Worm (Caenorhabditis elegans) whole organism, L2 larva: ENCODE measurements around the gene M60.4.
A peak's percentile ranks its signal among the peaks of the same experiment; 100 is the strongest.

Source experiments
- C34F6.9 ChIP-seq: fragments of 150-350 bp; optimal IDR thresholded peaks from 2 replicates; lab custom pipeline; 2014; ENCODE audit warnings: missing biosample characterization, missing genetic modification characterization
- F13H6.1 ChIP-seq: sonication (generic microtip); optimal IDR thresholded peaks from 2 replicates; lab custom pipeline; 2016; ENCODE audit warnings: missing genetic modification characterization, missing compliant biosample characterization
- ZK546.5 ChIP-seq: sonication (generic microtip); optimal IDR thresholded peaks from 2 replicates; lab custom pipeline; 2017; ENCODE audit warnings: missing biosample characterization, missing genetic modification characterization
- alr-1 ChIP-seq: fragments of 150-350 bp; optimal IDR thresholded peaks from 2 replicates; lab custom pipeline; 2014; ENCODE audit warnings: missing biosample characterization, missing genetic modification characterization
- aly-2 ChIP-seq: fragments of 150-350 bp; optimal IDR thresholded peaks from 2 replicates; lab custom pipeline; 2014; ENCODE audit warnings: missing biosample characterization, missing genetic modification characterization
- blmp-1 ChIP-seq: sonication (generic microtip); optimal IDR thresholded peaks from 2 replicates; lab custom pipeline; 2017; ENCODE audit warnings: missing genetic modification characterization, mild to moderate bottlenecking, missing compliant biosample characterization, antibody characterized with exemption, moderate library complexity; ENCODE audit not compliant: insufficient read depth
- ceh-16 ChIP-seq: fragments of 150-350 bp; optimal IDR thresholded peaks from 2 replicates; lab custom pipeline; 2014; ENCODE audit warnings: missing biosample characterization, missing genetic modification characterization
- crh-2 ChIP-seq: sonication (generic microtip); optimal IDR thresholded peaks from 2 replicates; lab custom pipeline; 2017; ENCODE audit warnings: missing biosample characterization, missing genetic modification characterization
- egl-27 ChIP-seq: sonication (generic microtip); optimal IDR thresholded peaks from 3 replicates; lab custom pipeline; 2017; ENCODE audit warnings: missing biosample characterization, missing genetic modification reagents, missing genetic modification characterization
- elt-1 ChIP-seq: fragments of 150-350 bp; optimal IDR thresholded peaks from 2 replicates; lab custom pipeline; 2014; ENCODE audit warnings: missing biosample characterization, missing genetic modification characterization
- elt-3 ChIP-seq: sonication (generic microtip); optimal IDR thresholded peaks from 2 replicates; lab custom pipeline; 2017; ENCODE audit warnings: missing biosample characterization, missing genetic modification characterization
- fos-1 ChIP-seq: fragments of 150-350 bp; optimal IDR thresholded peaks from 2 replicates; lab custom pipeline; 2014; ENCODE audit warnings: missing biosample characterization, missing genetic modification characterization
- gmeb-1 ChIP-seq: fragments of 150-350 bp; optimal IDR thresholded peaks from 2 replicates; lab custom pipeline; 2014; ENCODE audit warnings: missing biosample characterization, missing genetic modification characterization
- lin-13 ChIP-seq: fragments of 150-350 bp; optimal IDR thresholded peaks from 2 replicates; lab custom pipeline; 2014; ENCODE audit warnings: missing biosample characterization, missing genetic modification reagents, missing genetic modification characterization
- lin-39 ChIP-seq: fragments of 150-350 bp; optimal IDR thresholded peaks from 2 replicates; lab custom pipeline; 2014; ENCODE audit warnings: missing biosample characterization, missing genetic modification reagents, missing genetic modification characterization
- lsy-2 ChIP-seq, 2 experiments: fragments of 150-350 bp in 1 of 2; sonication (generic microtip) in 1 of 2; optimal IDR thresholded peaks; 2 replicates each; lab custom pipeline; 2014 to 2017; ENCODE audit warnings: missing biosample characterization in 2 of 2, missing genetic modification characterization in 2 of 2
- mdl-1 ChIP-seq, 2 experiments: fragments of 150-350 bp in 1 of 2; sonication (generic microtip) in 1 of 2; optimal IDR thresholded peaks; 2 replicates each; lab custom pipeline; 2017; ENCODE audit warnings: missing biosample characterization in 2 of 2, missing genetic modification characterization in 2 of 2
- nhr-10 ChIP-seq: sonication (generic microtip); optimal IDR thresholded peaks from 2 replicates; lab custom pipeline; 2017; ENCODE audit warnings: missing biosample characterization, missing genetic modification characterization
- nhr-12 ChIP-seq: fragments of 150-350 bp; optimal IDR thresholded peaks from 2 replicates; lab custom pipeline; 2014; ENCODE audit warnings: missing biosample characterization, missing genetic modification characterization
- nhr-129 ChIP-seq: fragments of 150-350 bp; optimal IDR thresholded peaks from 2 replicates; lab custom pipeline; 2014; ENCODE audit warnings: missing biosample characterization, missing genetic modification characterization
- nhr-21 ChIP-seq: fragments of 150-350 bp; optimal IDR thresholded peaks from 2 replicates; lab custom pipeline; 2014; ENCODE audit warnings: missing biosample characterization, missing genetic modification characterization
- nhr-23 ChIP-seq: fragments of 150-350 bp; optimal IDR thresholded peaks from 2 replicates; lab custom pipeline; 2014; ENCODE audit warnings: missing biosample characterization, missing genetic modification reagents, missing genetic modification characterization
- nhr-25 ChIP-seq: fragments of 150-350 bp; sonication (generic microtip); optimal IDR thresholded peaks from 3 replicates; lab custom pipeline; 2014; ENCODE audit warnings: missing biosample characterization, missing genetic modification characterization
- nhr-6 ChIP-seq: fragments of 150-350 bp; optimal IDR thresholded peaks from 2 replicates; lab custom pipeline; 2014; ENCODE audit warnings: missing biosample characterization, missing genetic modification characterization
- nhr-77 ChIP-seq: fragments of 150-350 bp; optimal IDR thresholded peaks from 2 replicates; lab custom pipeline; 2014; ENCODE audit warnings: missing biosample characterization, missing genetic modification characterization
- peb-1 ChIP-seq: fragments of 150-350 bp; optimal IDR thresholded peaks from 2 replicates; lab custom pipeline; 2014; ENCODE audit warnings: missing biosample characterization, missing genetic modification characterization
- sem-4 ChIP-seq: fragments of 150-350 bp; optimal IDR thresholded peaks from 2 replicates; lab custom pipeline; 2014; ENCODE audit warnings: missing biosample characterization, missing genetic modification reagents, missing genetic modification characterization
- sma-9 ChIP-seq, 2 experiments: fragments of 150-350 bp in 1 of 2; sonication (generic microtip) in 1 of 2; optimal IDR thresholded peaks; 2 replicates each; lab custom pipeline; 2014 to 2016; ENCODE audit warnings: missing genetic modification characterization in 2 of 2, mild to moderate bottlenecking in 1 of 2, missing biosample characterization in 1 of 2, missing compliant biosample characterization in 1 of 2, missing genetic modification reagents in 1 of 2, moderate library complexity in 1 of 2
- unc-39 ChIP-seq: fragments of 150-350 bp; optimal IDR thresholded peaks from 2 replicates; lab custom pipeline; 2014; ENCODE audit warnings: missing biosample characterization, missing genetic modification characterization
- unc-55 ChIP-seq: fragments of 150-350 bp; sonication (generic microtip); optimal IDR thresholded peaks from 3 replicates; lab custom pipeline; 2014; ENCODE audit warnings: missing biosample characterization, missing genetic modification reagents, missing genetic modification characterization
- zag-1 ChIP-seq: fragments of 150-350 bp; optimal IDR thresholded peaks from 2 replicates; lab custom pipeline; 2014; ENCODE audit warnings: missing biosample characterization, missing genetic modification characterization
- ztf-4 ChIP-seq: fragments of 150-350 bp; optimal IDR thresholded peaks from 2 replicates; lab custom pipeline; 2014; ENCODE audit warnings: missing biosample characterization, missing genetic modification characterization

Gene M60.4

ce11 chrX:8262734-8263133 lies 26.6 kb upstream of the M60.4 start:
- TF ChIP-seq nhr-129 (tag; lab: Kevin White, UChicago) (peak; percentile 38), unc-39 (no peak)
- TF ChIP-seq, all 48 proteins: peak for 1

- TF ChIP-seq lin-13 (GFP tag; lab: Kevin White, UChicago) (no peak), egl-27 (tag; lab: Kevin White, UChicago) (no peak), aly-2 (no peak), lin-39 (tag; lab: Kevin White, UChicago) (no peak), unc-39 (no peak), C34F6.9 (no peak)
These were observed 25.1 kb upstream of the M60.4 start, which contains the start of gene M60.7 for ce11 chrX:8261125-8261684. Gene M60.7, minus strand, starts transcription at chrX:8261175.

- no peak for TF ChIP-seq ztf-4 (tag; lab: Kevin White, UChicago)
- TF ChIP-seq nhr-129 (tag; lab: Kevin White, UChicago), result peak; percentile 62
- no peak for TF ChIP-seq lsy-2 (tag; optimal IDR thresholded peaks at IDR 0.05; lab: Kevin White, UChicago)
- no peak for TF ChIP-seq sem-4 (tag; lab: Kevin White, UChicago)
- no peak for TF ChIP-seq zag-1 (tag; lab: Kevin White, UChicago)
- TF ChIP-seq crh-2 (tag; lab: Kevin White, UChicago), result no peak
- TF ChIP-seq nhr-25 (tag; lab: Kevin White, UChicago), result no peak
These were observed 21.6 kb upstream of the M60.4 start for ce11 chrX:8257687-8258086.

- TF ChIP-seq nhr-25 (tag; lab: Kevin White, UChicago), result peak; percentile 64
- peak; percentile 93 for TF ChIP-seq blmp-1 (tag; lab: Kevin White, UChicago)
- no peak for TF ChIP-seq lin-39 (tag; lab: Kevin White, UChicago)
- peak; percentile 7 for TF ChIP-seq sma-9 (GFP tag; optimal IDR thresholded peaks at IDR 0.05; lab: Kevin White, UChicago)
- TF ChIP-seq sma-9 (tag; optimal IDR thresholded peaks at IDR 0.05; lab: Kevin White, UChicago), result no peak
These were observed 19.3 kb upstream of the M60.4 start for ce11 chrX:8255433-8255832.

- peak; percentile 9 for TF ChIP-seq F13H6.1
- TF ChIP-seq nhr-23, result no peak
- peak; percentile 62 for TF ChIP-seq nhr-129 (tag; lab: Kevin White, UChicago)
- TF ChIP-seq gmeb-1, result no peak
- no peak for TF ChIP-seq elt-1
- TF ChIP-seq nhr-25 (tag; lab: Kevin White, UChicago), result peak; percentile 54
- no peak for TF ChIP-seq lin-39 (tag; lab: Kevin White, UChicago)
- no peak for TF ChIP-seq peb-1 (tag; lab: Kevin White, UChicago)
- TF ChIP-seq sem-4 (tag; lab: Kevin White, UChicago), result peak; percentile 8
- TF ChIP-seq alr-1 (tag; lab: Kevin White, UChicago), result no peak
- no peak for TF ChIP-seq elt-3 (tag; lab: Kevin White, UChicago)
- TF ChIP-seq unc-55 (GFP tag; lab: Kevin White, UChicago), result peak; percentile 75
- TF ChIP-seq zag-1 (tag; lab: Kevin White, UChicago), result peak; percentile 51
- TF ChIP-seq nhr-77, result no peak
- TF ChIP-seq mdl-1 (tag; optimal IDR thresholded peaks at IDR 0.05; lab: Kevin White, UChicago), result peak in 1 of 2 experiments; percentile 13
- TF ChIP-seq nhr-6, result no peak
- TF ChIP-seq ZK546.5, result no peak
- TF ChIP-seq lsy-2 (tag; optimal IDR thresholded peaks at IDR 0.05; lab: Kevin White, UChicago), result peak in 1 of 2 experiments; percentile 32
- no peak for TF ChIP-seq crh-2 (tag; lab: Kevin White, UChicago)
- no peak for TF ChIP-seq ceh-16 (tag; lab: Kevin White, UChicago)
- peak; percentile 2 for TF ChIP-seq nhr-21 (tag; lab: Kevin White, UChicago)
- peak; percentile 23 for TF ChIP-seq C34F6.9
- TF ChIP-seq sma-9 (GFP tag; optimal IDR thresholded peaks at IDR 0.05; lab: Kevin White, UChicago), result peak; percentile 56
- TF ChIP-seq sma-9 (tag; optimal IDR thresholded peaks at IDR 0.05; lab: Kevin White, UChicago), result no peak
- TF ChIP-seq, all 48 proteins: peak for 11
These were observed 16.2 kb upstream of the M60.4 start, which contains the start of gene M60.6 for ce11 chrX:8252293-8252692. Gene M60.6, minus strand, starts transcription at chrX:8252458.

ce11 chrX:8247088-8247487 lies 11.0 kb upstream of the M60.4 start:
- no peak for TF ChIP-seq fos-1 (tag; lab: Kevin White, UChicago)
- TF ChIP-seq nhr-12, result no peak
- TF ChIP-seq aly-2, result no peak
- no peak for TF ChIP-seq lin-13 (GFP tag; lab: Kevin White, UChicago)
- TF ChIP-seq nhr-10, result no peak
- TF ChIP-seq, all 48 proteins: peak for 0
